Worm (Caenorhabditis elegans): ENCODE data around the gene apc-17.

apc-17 gene

ce11 chrII:11126312-11127000, 18.5 kb downstream of the apc-17 start, which contains the start of the genes rps-9 and lsm-1 (continued):
- TF ChIP-seq nhr-71 (tag; optimal IDR thresholded peaks at IDR 0.05) (peak; percentile 75), ztf-11 (tag; optimal IDR thresholded peaks at IDR 0.05) (no peak), lin-35 (GFP tag; optimal IDR thresholded peaks at IDR 0.05) (peak; percentile 84 to 87), aha-1 (tag; optimal IDR thresholded peaks at IDR 0.05) (no peak), lin-15B (tag; optimal IDR thresholded peaks at IDR 0.05) (peak; percentile 10), egl-13 (tag; optimal IDR thresholded peaks at IDR 0.05) (no peak), nhr-47 (tag; optimal IDR thresholded peaks at IDR 0.05) (peak; percentile 65), blmp-1 (tag; optimal IDR thresholded peaks at IDR 0.05) (peak; percentile 45), alr-1 (tag; optimal IDR thresholded peaks at IDR 0.05; ENCODE audit: borderline replicate concordance) (no peak), nhr-11 (tag; optimal IDR thresholded peaks at IDR 0.05) (no peak), nhr-20 (tag; optimal IDR thresholded peaks at IDR 0.05) (peak; percentile 63), isw-1 (GFP tag; IDR thresholded peaks at IDR 0.05) (peak; percentile 76), hlh-4 (tag; optimal IDR thresholded peaks at IDR 0.05) (no peak), F16B12.6 (tag; optimal IDR thresholded peaks at IDR 0.05) (peak; percentile 46), elt-3 (tag; optimal IDR thresholded peaks at IDR 0.05) (peak in 1 of 6 experiments; percentile 37), unc-62 (GFP tag; optimal IDR thresholded peaks at IDR 0.05) (no peak), unc-98 (GFP tag; IDR thresholded peaks at IDR 0.05) (no peak), fkh-4 (tag; optimal IDR thresholded peaks at IDR 0.05; ENCODE audit: borderline replicate concordance) (no peak), ceh-8 (GFP tag; optimal IDR thresholded peaks at IDR 0.05) (no peak), nhr-84 (tag; optimal IDR thresholded peaks at IDR 0.05) (no peak), lin-39 (tag; optimal IDR thresholded peaks at IDR 0.05) (no peak), tbx-2 (tag; optimal IDR thresholded peaks at IDR 0.05) (peak; percentile 48), irx-1 (tag; optimal IDR thresholded peaks at IDR 0.05) (no peak), elt-2 (tag; optimal IDR thresholded peaks at IDR 0.05) (no peak), ets-5 (GFP tag; IDR thresholded peaks at IDR 0.05) (no peak), snpc-4 (tag; optimal IDR thresholded peaks at IDR 0.05) (peak; percentile 38), unc-30 (tag; optimal IDR thresholded peaks at IDR 0.05) (no peak), hpl-2 (GFP tag; optimal IDR thresholded peaks at IDR 0.05) (no peak), hlh-17 (GFP tag; optimal IDR thresholded peaks at IDR 0.05; ENCODE audit: borderline replicate concordance) (no peak), nhr-85 (tag) (no peak), nhr-12 (tag; optimal IDR thresholded peaks at IDR 0.05) (no peak), mep-1 (tag; optimal IDR thresholded peaks at IDR 0.05) (peak; percentile 71)

- TF ChIP-seq egl-13 (tag; optimal IDR thresholded peaks at IDR 0.05), result no peak
- no peak for TF ChIP-seq egl-27 (tag; optimal IDR thresholded peaks at IDR 0.05)
- TF ChIP-seq aly-2 (tag; optimal IDR thresholded peaks at IDR 0.05), result no peak
- no peak for TF ChIP-seq alr-1 (tag; optimal IDR thresholded peaks at IDR 0.05; ENCODE audit: borderline replicate concordance)
- TF ChIP-seq lsy-2 (tag; optimal IDR thresholded peaks at IDR 0.05), result no peak
- TF ChIP-seq sup-37 (GFP tag; optimal IDR thresholded peaks at IDR 0.05), result no peak
- TF ChIP-seq ztf-4 (tag; optimal IDR thresholded peaks at IDR 0.05), result no peak
- TF ChIP-seq snpc-4 (tag; optimal IDR thresholded peaks at IDR 0.05), result no peak
- no peak for TF ChIP-seq ztf-11 (tag; optimal IDR thresholded peaks at IDR 0.05)
- TF ChIP-seq nhr-28 (tag; optimal IDR thresholded peaks at IDR 0.05), result no peak
- TF ChIP-seq elt-2 (tag; optimal IDR thresholded peaks at IDR 0.05), result no peak
- no peak for TF ChIP-seq Y116A8C.19 (tag; optimal IDR thresholded peaks at IDR 0.05; ENCODE audit: borderline replicate concordance)
- TF ChIP-seq snu-23 (GFP tag; optimal IDR thresholded peaks at IDR 0.05), result no peak
- TF ChIP-seq hlh-4 (tag; optimal IDR thresholded peaks at IDR 0.05), result no peak
- TF ChIP-seq blmp-1 (tag; optimal IDR thresholded peaks at IDR 0.05), result no peak
- TF ChIP-seq lin-14 (GFP tag; optimal IDR thresholded peaks at IDR 0.05), result no peak
These were observed 19.4 kb downstream of the apc-17 start, which contains the start of gene F40F8.1 for ce11 chrII:11127364-11127763. Gene F40F8.1, plus strand, starts transcription at chrII:11127664.

Data from whole organism, L1 larva.